Worm (Caenorhabditis elegans) whole organism, L4 larva: Measurements from ENCODE around the gene urb-1.
A peak's percentile ranks its signal among the peaks of the same experiment; 100 is the strongest.

Source experiments
- F10B5.3 ChIP-seq: sonication (generic microtip); optimal IDR thresholded peaks from 2 replicates; lab custom pipeline; 2016; ENCODE audit warnings: mild to moderate bottlenecking, missing genetic modification characterization, missing compliant biosample characterization
- F26F4.8 ChIP-seq: fragments of 200-800 bp; sonication (Bioruptor generic); conservative IDR thresholded peaks from 2 replicates; pipeline ENCODE4 v1.3.6; 2022; ENCODE audit warnings: missing genetic modification characterization, missing compliant biosample characterization
- F37D6.2 ChIP-seq: sonication (generic microtip); optimal IDR thresholded peaks from 2 replicates; lab custom pipeline; 2016; ENCODE audit warnings: mild to moderate bottlenecking, missing genetic modification characterization, missing compliant biosample characterization
- R02D3.7 ChIP-seq: fragments of 150-350 bp; sonication (generic microtip); optimal IDR thresholded peaks from 3 replicates; lab custom pipeline; 2014; ENCODE audit warnings: missing biosample characterization, missing genetic modification characterization
- Y5F2A.4 ChIP-seq: fragments of 200-800 bp; sonication (Bioruptor generic); optimal IDR thresholded peaks from 2 replicates; lab custom pipeline; 2018; ENCODE audit warnings: mild to moderate bottlenecking, missing genetic modification characterization, missing compliant biosample characterization
- Y75B8A.6 ChIP-seq: fragments of 200-800 bp; sonication (Bioruptor generic); IDR thresholded peaks from 2 replicates; pipeline ENCODE4 v1.3.6; 2022; ENCODE audit warnings: missing genetic modification reagents, missing genetic modification characterization, missing compliant biosample characterization
- ZK337.2 ChIP-seq: fragments of 200-800 bp; sonication (Bioruptor generic); IDR thresholded peaks from 2 replicates; pipeline ENCODE4 v1.3.6; 2022; ENCODE audit warnings: missing genetic modification reagents, missing genetic modification characterization, missing compliant biosample characterization
- ZK546.5 ChIP-seq, 2 experiments: sonication (generic microtip); optimal IDR thresholded peaks; 2 replicates each; lab custom pipeline; 2017; ENCODE audit warnings: missing biosample characterization in 2 of 2, missing genetic modification characterization in 2 of 2
- aha-1 ChIP-seq: fragments of 150-350 bp; peaks from one replicate; lab custom pipeline; 2014; ENCODE audit warnings: missing biosample characterization, missing genetic modification characterization
- aly-2 ChIP-seq: sonication (generic microtip); optimal IDR thresholded peaks from 2 replicates; lab custom pipeline; 2018; ENCODE audit warnings: missing biosample characterization, missing genetic modification characterization
- attf-4 ChIP-seq: sonication (generic microtip); optimal IDR thresholded peaks from 3 replicates; lab custom pipeline; 2017; ENCODE audit warnings: missing biosample characterization, missing genetic modification characterization
- ceh-20 ChIP-seq: fragments of 200-800 bp; sonication (Bioruptor generic); IDR thresholded peaks from 2 replicates; pipeline ENCODE4 v1.3.6; 2022; ENCODE audit warnings: missing genetic modification reagents, missing genetic modification characterization, missing compliant biosample characterization
- ceh-28 ChIP-seq: fragments of 150-350 bp; optimal IDR thresholded peaks from 2 replicates; lab custom pipeline; 2014; ENCODE audit warnings: missing biosample characterization, missing genetic modification reagents, missing genetic modification characterization
- ceh-32 ChIP-seq: sonication (generic microtip); optimal IDR thresholded peaks from 2 replicates; lab custom pipeline; 2016; ENCODE audit warnings: mild to moderate bottlenecking, missing genetic modification characterization, missing compliant biosample characterization; ENCODE audit not compliant: poor library complexity
- ceh-82 ChIP-seq: sonication (generic microtip); optimal IDR thresholded peaks from 2 replicates; lab custom pipeline; 2017; ENCODE audit warnings: missing biosample characterization, missing genetic modification characterization
- ctbp-1 ChIP-seq: fragments of 200-800 bp; sonication (Bioruptor generic); IDR thresholded peaks from 2 replicates; pipeline ENCODE4 v1.3.6; 2022; ENCODE audit warnings: missing genetic modification reagents, missing genetic modification characterization, missing compliant biosample characterization
- dmd-8 ChIP-seq: fragments of 200-800 bp; sonication (Bioruptor generic); IDR thresholded peaks from 2 replicates; pipeline ENCODE4 v1.3.6; 2022; ENCODE audit warnings: missing genetic modification characterization, missing compliant biosample characterization
- egl-43 ChIP-seq: fragments of 200-800 bp; sonication (Bioruptor generic); IDR thresholded peaks from 2 replicates; pipeline ENCODE4 v1.3.6; 2022; ENCODE audit warnings: missing genetic modification reagents, missing genetic modification characterization, missing compliant biosample characterization
- gei-8 ChIP-seq: fragments of 200-800 bp; sonication (Bioruptor generic); optimal IDR thresholded peaks from 2 replicates; lab custom pipeline; 2018; ENCODE audit warnings: mild to moderate bottlenecking, missing genetic modification characterization, missing compliant biosample characterization
- hif-1 ChIP-seq, 2 experiments: sonication (generic microtip); optimal IDR thresholded peaks; 2 replicates each; lab custom pipeline; 2016 to 2017; ENCODE audit warnings: missing compliant biosample characterization in 2 of 2, missing genetic modification characterization in 2 of 2, missing genetic modification reagents in 2 of 2, missing genotype in 2 of 2, mild to moderate bottlenecking in 1 of 2
- hlh-30 ChIP-seq: sonication (generic microtip); optimal IDR thresholded peaks from 2 replicates; lab custom pipeline; 2017; ENCODE audit warnings: antibody characterized with exemption, mild to moderate bottlenecking, missing genetic modification characterization, missing compliant biosample characterization; ENCODE audit not compliant: insufficient read depth
- hmg-1.1 ChIP-seq: fragments of 200-800 bp; sonication (Bioruptor generic); IDR thresholded peaks from 2 replicates; pipeline ENCODE4 v1.3.6; 2022; ENCODE audit warnings: missing genetic modification reagents, missing genetic modification characterization, missing compliant biosample characterization
- lin-1 ChIP-seq: fragments of 200-800 bp; sonication (Bioruptor generic); IDR thresholded peaks from 2 replicates; pipeline ENCODE4 v1.3.6; 2022; ENCODE audit warnings: missing genetic modification reagents, missing genetic modification characterization, missing compliant biosample characterization
- lin-29 ChIP-seq: fragments of 200-800 bp; sonication (Bioruptor generic); IDR thresholded peaks from 2 replicates; pipeline ENCODE4 v1.3.6; 2022; ENCODE audit warnings: missing genetic modification reagents, missing genetic modification characterization, missing compliant biosample characterization
- lin-38 ChIP-seq: fragments of 200-800 bp; sonication (Bioruptor generic); IDR thresholded peaks from 2 replicates; pipeline ENCODE4 v1.3.6; 2022; ENCODE audit warnings: missing genetic modification reagents, missing genetic modification characterization, missing compliant biosample characterization
- lir-3 ChIP-seq: sonication (generic microtip); optimal IDR thresholded peaks from 2 replicates; lab custom pipeline; 2016; ENCODE audit warnings: mild to moderate bottlenecking, missing genetic modification characterization, missing compliant biosample characterization
- lsy-2 ChIP-seq, 2 experiments: fragments of 150-350 bp in 1 of 2; sonication (generic microtip) in 1 of 2; optimal IDR thresholded peaks; 2 replicates each; lab custom pipeline; 2014 to 2017; ENCODE audit warnings: missing biosample characterization in 2 of 2, missing genetic modification characterization in 2 of 2
- madf-5 ChIP-seq, 2 experiments: fragments of 200-800 bp; sonication (Bioruptor generic); IDR thresholded peaks; 2 replicates each; pipeline ENCODE4 v1.3.6; 2022; ENCODE audit warnings: missing compliant biosample characterization in 2 of 2, missing genetic modification characterization in 2 of 2
- mdl-1 ChIP-seq, 2 experiments: fragments of 150-350 bp in 1 of 2; sonication (generic microtip) in 1 of 2; optimal IDR thresholded peaks; 2 replicates each; lab custom pipeline; 2014 to 2017; ENCODE audit warnings: missing biosample characterization in 2 of 2, missing genetic modification characterization in 2 of 2
- mep-1 ChIP-seq: fragments of 150-350 bp; sonication (generic microtip); optimal IDR thresholded peaks from 3 replicates; lab custom pipeline; 2014; ENCODE audit warnings: missing biosample characterization, missing genetic modification characterization
- nhr-10 ChIP-seq: fragments of 150-350 bp; optimal IDR thresholded peaks from 2 replicates; lab custom pipeline; 2014; ENCODE audit warnings: missing biosample characterization, missing genetic modification characterization
- nhr-11 ChIP-seq: fragments of 150-350 bp; optimal IDR thresholded peaks from 2 replicates; lab custom pipeline; 2014; ENCODE audit warnings: missing biosample characterization, missing genetic modification characterization
- nhr-111 ChIP-seq: fragments of 200-800 bp; sonication (Bioruptor generic); optimal IDR thresholded peaks from 2 replicates; lab custom pipeline; 2018; ENCODE audit warnings: mild to moderate bottlenecking, missing genetic modification characterization, missing compliant biosample characterization
- nhr-237 ChIP-seq: sonication (generic microtip); optimal IDR thresholded peaks from 2 replicates; lab custom pipeline; 2017; ENCODE audit warnings: missing biosample characterization, missing genetic modification characterization
- nhr-28 ChIP-seq: fragments of 150-350 bp; optimal IDR thresholded peaks from 2 replicates; lab custom pipeline; 2014; ENCODE audit warnings: missing biosample characterization, missing genetic modification characterization
- nhr-41 ChIP-seq: fragments of 200-800 bp; sonication (Bioruptor generic); IDR thresholded peaks from 2 replicates; pipeline ENCODE4 v1.3.6; 2022; ENCODE audit warnings: missing genetic modification reagents, missing genetic modification characterization, missing compliant biosample characterization
- nhr-42 ChIP-seq: fragments of 200-800 bp; sonication (Bioruptor generic); IDR thresholded peaks from 2 replicates; pipeline ENCODE4 v1.3.6; 2022; ENCODE audit warnings: missing genetic modification characterization, missing compliant biosample characterization
- nhr-48 ChIP-seq: sonication (generic microtip); optimal IDR thresholded peaks from 2 replicates; lab custom pipeline; 2016; ENCODE audit warnings: mild to moderate bottlenecking, missing genetic modification characterization, missing compliant biosample characterization
- nhr-6 ChIP-seq: fragments of 150-350 bp; optimal IDR thresholded peaks from 2 replicates; lab custom pipeline; 2014; ENCODE audit warnings: missing biosample characterization, missing genetic modification characterization
- nhr-77 ChIP-seq: fragments of 150-350 bp; optimal IDR thresholded peaks from 2 replicates; lab custom pipeline; 2014; ENCODE audit warnings: missing biosample characterization, missing genetic modification characterization
- pqm-1 ChIP-seq: sonication (generic microtip); optimal IDR thresholded peaks from 2 replicates; lab custom pipeline; 2017; ENCODE audit warnings: missing biosample characterization, missing genetic modification characterization
- rbr-2 ChIP-seq: sonication (generic microtip); optimal IDR thresholded peaks from 2 replicates; lab custom pipeline; 2016; ENCODE audit warnings: missing genotype, missing genetic modification characterization, missing compliant biosample characterization
- saeg-2 ChIP-seq: fragments of 200-800 bp; sonication (Bioruptor generic); IDR thresholded peaks from 2 replicates; pipeline ENCODE4 v1.3.6; 2022; ENCODE audit warnings: missing genetic modification reagents, missing genetic modification characterization, missing compliant biosample characterization
- skn-1 ChIP-seq: fragments of 150-350 bp; optimal IDR thresholded peaks from 2 replicates; lab custom pipeline; 2014; ENCODE audit warnings: missing biosample characterization, missing genetic modification characterization
- snpc-1.2 ChIP-seq: fragments of 200-800 bp; sonication (Bioruptor generic); IDR thresholded peaks from 2 replicates; pipeline ENCODE4 v1.3.6; 2022; ENCODE audit warnings: missing genetic modification reagents, missing genetic modification characterization, missing compliant biosample characterization
- snpc-4 ChIP-seq: fragments of 150-350 bp; optimal IDR thresholded peaks from 2 replicates; lab custom pipeline; 2014; ENCODE audit warnings: missing biosample characterization, missing genetic modification characterization
- tra-1 ChIP-seq: fragments of 200-800 bp; sonication (Bioruptor generic); IDR thresholded peaks from 2 replicates; pipeline ENCODE4 v1.3.6; 2022; ENCODE audit warnings: missing genetic modification reagents, missing genetic modification characterization, missing compliant biosample characterization
- unc-39 ChIP-seq: sonication (generic microtip); optimal IDR thresholded peaks from 2 replicates; lab custom pipeline; 2017; ENCODE audit warnings: missing biosample characterization, missing genetic modification characterization
- vab-7 ChIP-seq: fragments of 200-800 bp; sonication (Bioruptor generic); IDR thresholded peaks from 2 replicates; pipeline ENCODE4 v1.3.6; 2022; ENCODE audit warnings: missing genetic modification reagents, missing genetic modification characterization, missing compliant biosample characterization
- zag-1 ChIP-seq: fragments of 150-350 bp; optimal IDR thresholded peaks from 2 replicates; lab custom pipeline; 2014; ENCODE audit warnings: missing biosample characterization, missing genetic modification characterization
- zfp-3 ChIP-seq: fragments of 200-800 bp; sonication (Bioruptor generic); conservative IDR thresholded peaks from 2 replicates; pipeline ENCODE4 v1.3.6; 2022; ENCODE audit warnings: missing genetic modification reagents, missing genetic modification characterization, missing compliant biosample characterization
- ztf-11 ChIP-seq: fragments of 150-350 bp; optimal IDR thresholded peaks from 2 replicates; lab custom pipeline; 2014; ENCODE audit warnings: missing biosample characterization, missing genetic modification characterization
- ztf-7 ChIP-seq: fragments of 150-350 bp; optimal IDR thresholded peaks from 2 replicates; lab custom pipeline; 2014; ENCODE audit warnings: missing biosample characterization, missing genetic modification characterization

Gene urb-1

ce11 chrV:6400950-6401551 lies 22.9 kb downstream of the urb-1 start (continued):
- no peak for TF ChIP-seq nhr-237
- TF ChIP-seq ctbp-1 (GFP tag; lab: Robert Waterston, UW) = no peak
- TF ChIP-seq hlh-30 (tag; lab: Kevin White, UChicago) = no peak
- TF ChIP-seq ceh-82 (tag; lab: Kevin White, UChicago) = no peak
- TF ChIP-seq snpc-4 (tag; lab: Kevin White, UChicago) = no peak
- peak; percentile 14 for TF ChIP-seq pqm-1 (tag; lab: Kevin White, UChicago)
- TF ChIP-seq hmg-1.1 (GFP tag; lab: Robert Waterston, UW) = no peak
- peak; percentile 17 for TF ChIP-seq nhr-28 (tag; lab: Kevin White, UChicago)
- no peak for TF ChIP-seq snpc-1.2 (GFP tag; lab: Robert Waterston, UW)
- TF ChIP-seq ceh-20 (GFP tag; lab: Robert Waterston, UW) = no peak
- TF ChIP-seq attf-4 (tag; lab: Kevin White, UChicago) = no peak
- TF ChIP-seq dmd-8 (GFP tag; lab: Robert Waterston, UW) = no peak
- peak; percentile 3 for TF ChIP-seq aha-1
- no peak for TF ChIP-seq F10B5.3
- no peak for TF ChIP-seq nhr-111 (GFP tag; lab: Kevin White, UChicago)
- TF ChIP-seq ztf-7 (tag; lab: Kevin White, UChicago) = no peak
- TF ChIP-seq nhr-48 (tag; lab: Kevin White, UChicago) = no peak
- peak; percentile 55 for TF ChIP-seq nhr-10
- no peak for TF ChIP-seq ZK337.2 (GFP tag; lab: Robert Waterston, UW)
- TF ChIP-seq ZK546.5 (tag; optimal IDR thresholded peaks at IDR 0.05; lab: Kevin White, UChicago) = no peak
- no peak for TF ChIP-seq zag-1 (tag; lab: Kevin White, UChicago)
- TF ChIP-seq hif-1 (tag; optimal IDR thresholded peaks at IDR 0.05; lab: Kevin White, UChicago) = no peak
- no peak for TF ChIP-seq R02D3.7 (tag; lab: Kevin White, UChicago)
- TF ChIP-seq nhr-42 (GFP tag; lab: Robert Waterston, UW) = no peak
- TF ChIP-seq gei-8 (GFP tag; lab: Kevin White, UChicago) = no peak
- TF ChIP-seq lin-1 (GFP tag; lab: Robert Waterston, UW) = 0 out of 2 replicates have a peak, but pooled peaks have one; percentile 16
- no peak for TF ChIP-seq vab-7 (GFP tag; lab: Robert Waterston, UW)
- TF ChIP-seq zfp-3 (GFP tag; lab: Robert Waterston, UW) = peak; percentile 75
- TF ChIP-seq lin-38 (GFP tag; lab: Robert Waterston, UW) = peak; percentile 42
- TF ChIP-seq nhr-11 (tag; lab: Kevin White, UChicago) = no peak
- TF ChIP-seq unc-39 = no peak
- TF ChIP-seq egl-43 (GFP tag; lab: Robert Waterston, UW) = no peak
- no peak for TF ChIP-seq rbr-2
- TF ChIP-seq F37D6.2 (tag; lab: Kevin White, UChicago) = no peak
- no peak for TF ChIP-seq ztf-11 (tag; lab: Kevin White, UChicago)
- TF ChIP-seq nhr-77 (tag; lab: Kevin White, UChicago) = peak; percentile 49
- TF ChIP-seq ceh-32 (tag; lab: Kevin White, UChicago) = no peak
- no peak for TF ChIP-seq lir-3
- TF ChIP-seq ceh-28 = no peak
- TF ChIP-seq F26F4.8 (GFP tag; lab: Robert Waterston, UW) = no peak
- no peak for TF ChIP-seq lin-29 (GFP tag; lab: Robert Waterston, UW)
- TF ChIP-seq nhr-41 = no peak
- no peak for TF ChIP-seq nhr-6 (tag; lab: Kevin White, UChicago)
- TF ChIP-seq mep-1 (tag; lab: Kevin White, UChicago) = peak; percentile 59
- TF ChIP-seq tra-1 = peak; percentile 12; the same call in 1 of the 2 replicates
- no peak for TF ChIP-seq lsy-2 (tag; optimal IDR thresholded peaks at IDR 0.05; lab: Kevin White, UChicago)
- TF ChIP-seq skn-1 = no peak
- TF ChIP-seq Y5F2A.4 (GFP tag; lab: Kevin White, UChicago) = no peak
- peak; percentile 77 for TF ChIP-seq Y75B8A.6 (GFP tag; lab: Robert Waterston, UW)
- TF ChIP-seq mdl-1 (tag; optimal IDR thresholded peaks at IDR 0.05; lab: Kevin White, UChicago) = no peak
- peak; percentile 77 for TF ChIP-seq aly-2 (tag; lab: Kevin White, UChicago)
- TF ChIP-seq saeg-2 (GFP tag; lab: Robert Waterston, UW) = no peak
- no peak for TF ChIP-seq madf-5 (GFP tag; IDR thresholded peaks at IDR 0.05; lab: Robert Waterston, UW)
